Fruit fly (Drosophila melanogaster) whole organism, embryonic: ENCODE data around the gene AnxB9.
A peak's percentile ranks its signal among the peaks of the same experiment; 100 is the strongest.

Experiments used
- Adf1 ChIP-seq: fragments of 200-800 bp; sonication (Bioruptor generic); IDR thresholded peaks from 2 replicates; pipeline ENCODE4 v1.3.6; 2022; ENCODE audit warnings: missing biosample characterization, missing genetic modification characterization
- Atf-2 ChIP-seq: fragments of 200-800 bp; sonication (Bioruptor generic); optimal IDR thresholded peaks from 2 replicates; lab custom pipeline; 2016; ENCODE audit warnings: missing biosample characterization, missing genetic modification characterization
- Blimp-1 ChIP-seq: fragments of 200-800 bp; sonication (Bioruptor generic); optimal IDR thresholded peaks from 3 replicates; lab custom pipeline; 2018; ENCODE audit warnings: missing biosample characterization, missing genetic modification characterization, mild to moderate bottlenecking, moderate library complexity, missing genetic modification reagents
- CG10959 ChIP-seq: fragments of 200-800 bp; sonication (Bioruptor generic); IDR thresholded peaks from 2 replicates; pipeline ENCODE4 v1.3.6; 2022; ENCODE audit warnings: missing biosample characterization, missing genetic modification characterization
- CG11695 ChIP-seq: fragments of 200-800 bp; sonication (Bioruptor generic); IDR thresholded peaks from 3 replicates; pipeline ENCODE4 v1.3.6; 2022; ENCODE audit warnings: missing biosample characterization, missing genetic modification characterization
- CG12299 ChIP-seq: fragments of 200-800 bp; sonication (Bioruptor generic); optimal IDR thresholded peaks from 2 replicates; lab custom pipeline; 2018; ENCODE audit warnings: missing biosample characterization, mild to moderate bottlenecking, missing genetic modification characterization
- CG12391 ChIP-seq: fragments of 200-800 bp; sonication (Bioruptor generic); optimal IDR thresholded peaks from 3 replicates; lab custom pipeline; 2018; ENCODE audit warnings: missing biosample characterization, mild to moderate bottlenecking, missing genetic modification characterization, moderate library complexity
- CG14667 ChIP-seq: fragments of 200-800 bp; sonication (Bioruptor generic); IDR thresholded peaks from 2 replicates; pipeline ENCODE4 v1.3.6; 2022; ENCODE audit warnings: missing biosample characterization, missing genetic modification characterization
- CG14965 ChIP-seq: fragments of 200-800 bp; sonication (Bioruptor generic); optimal IDR thresholded peaks from 2 replicates; lab custom pipeline; 2016; ENCODE audit warnings: missing biosample characterization, missing genetic modification characterization, borderline replicate concordance
- CG15073 ChIP-seq: fragments of 200-800 bp; sonication (Bioruptor generic); optimal IDR thresholded peaks from 2 replicates; lab custom pipeline; 2016; ENCODE audit warnings: missing biosample characterization, missing genetic modification characterization
- CG16779 ChIP-seq: fragments of 200-800 bp; sonication (Bioruptor generic); IDR thresholded peaks from 2 replicates; pipeline ENCODE4 v1.3.6; 2022; ENCODE audit warnings: missing biosample characterization, missing genetic modification characterization
- CG31441 ChIP-seq: fragments of 200-800 bp; sonication (Bioruptor generic); IDR thresholded peaks from 2 replicates; pipeline ENCODE4 v1.3.6; 2022; ENCODE audit warnings: missing biosample characterization, missing genetic modification characterization
- CG32532 ChIP-seq: fragments of 200-800 bp; sonication (Bioruptor generic); IDR thresholded peaks from 2 replicates; pipeline ENCODE4 v1.3.6; 2022; ENCODE audit warnings: missing biosample characterization, missing genetic modification characterization
- CG4282 ChIP-seq: fragments of 200-800 bp; sonication (Bioruptor generic); optimal IDR thresholded peaks from 2 replicates; lab custom pipeline; 2016; ENCODE audit warnings: missing biosample characterization, missing genetic modification characterization
- CG4404 ChIP-seq: fragments of 200-800 bp; sonication (Bioruptor generic); IDR thresholded peaks from 2 replicates; pipeline ENCODE4 v1.3.6; 2022; ENCODE audit warnings: missing biosample characterization, missing genetic modification characterization
- CG4730 ChIP-seq: fragments of 200-800 bp; sonication (Bioruptor generic); IDR thresholded peaks from 2 replicates; pipeline ENCODE4 v1.3.6; 2022; ENCODE audit warnings: missing biosample characterization, missing genetic modification characterization
- CG8765 ChIP-seq: fragments of 200-800 bp; sonication (Bioruptor generic); IDR thresholded peaks from 2 replicates; pipeline ENCODE4 v1.3.6; 2022; ENCODE audit warnings: missing biosample characterization, missing genetic modification characterization
- CG9817 ChIP-seq: fragments of 200-800 bp; sonication (Bioruptor generic); optimal IDR thresholded peaks from 2 replicates; lab custom pipeline; 2018; ENCODE audit warnings: missing biosample characterization, mild to moderate bottlenecking, missing genetic modification characterization, moderate library complexity
- CTCF ChIP-seq: fragments of 200-800 bp; sonication (Bioruptor generic); optimal IDR thresholded peaks from 2 replicates; lab custom pipeline; 2017; ENCODE audit warnings: missing biosample characterization, mild to moderate bottlenecking, missing genetic modification characterization, moderate library complexity
- Dad ChIP-seq: fragments of 200-800 bp; sonication (Bioruptor generic); optimal IDR thresholded peaks from 3 replicates; lab custom pipeline; 2016; ENCODE audit warnings: missing biosample characterization, missing genetic modification characterization
- Drgx ChIP-seq: fragments of 200-800 bp; sonication (Bioruptor generic); IDR thresholded peaks from 2 replicates; pipeline ENCODE4 v1.3.6; 2022; ENCODE audit warnings: missing biosample characterization, missing genetic modification characterization
- Hr51 ChIP-seq, 2 experiments: fragments of 200-800 bp; sonication (Bioruptor generic); optimal IDR thresholded peaks; 2 replicates in 1 of 2; 3 replicates in 1 of 2; lab custom pipeline; 2016 to 2018; ENCODE audit warnings: missing biosample characterization in 2 of 2, missing genetic modification characterization in 2 of 2, mild to moderate bottlenecking in 1 of 2, moderate library complexity in 1 of 2
- Lhr ChIP-seq: fragments of 200-800 bp; sonication (Bioruptor generic); optimal IDR thresholded peaks from 3 replicates; lab custom pipeline; 2017; ENCODE audit warnings: mild to moderate bottlenecking, missing biosample characterization, missing genetic modification reagents, missing genetic modification characterization
- Meics ChIP-seq: fragments of 200-800 bp; sonication (Bioruptor generic); optimal IDR thresholded peaks from 2 replicates; lab custom pipeline; 2017; ENCODE audit warnings: missing biosample characterization, mild to moderate bottlenecking, missing genetic modification characterization
- NC2β ChIP-seq: fragments of 200-800 bp; sonication (Bioruptor generic); optimal IDR thresholded peaks from 2 replicates; lab custom pipeline; 2016; ENCODE audit warnings: missing biosample characterization, missing genetic modification characterization
- Optix ChIP-seq: fragments of 200-800 bp; sonication (Bioruptor generic); IDR thresholded peaks from 3 replicates; pipeline ENCODE4 v1.3.6; 2022; ENCODE audit warnings: missing biosample characterization, missing genetic modification characterization
- Pdp1 ChIP-seq, 2 experiments: fragments of 200-800 bp; sonication (Bioruptor generic); optimal IDR thresholded peaks; 3 replicates each; lab custom pipeline; 2016; ENCODE audit warnings: missing biosample characterization in 2 of 2, missing genetic modification characterization in 2 of 2, mild to moderate bottlenecking in 1 of 2, moderate library complexity in 1 of 2
- Scr ChIP-seq: fragments of 200-800 bp; sonication (Bioruptor generic); IDR thresholded peaks from 2 replicates; pipeline ENCODE4 v1.3.6; 2022; ENCODE audit warnings: missing biosample characterization, missing genetic modification characterization; ENCODE audit not compliant: partially characterized antibody
- Taf1 ChIP-seq: fragments of 200-800 bp; sonication (Bioruptor generic); IDR thresholded peaks from 2 replicates; pipeline ENCODE4 v1.3.6; 2022; ENCODE audit warnings: missing biosample characterization, missing genetic modification characterization
- amos ChIP-seq: fragments of 200-800 bp; sonication (Bioruptor generic); IDR thresholded peaks from 2 replicates; pipeline ENCODE4 v1.3.6; 2022; ENCODE audit warnings: missing biosample characterization, missing genetic modification characterization; ENCODE audit not compliant: partially characterized antibody
- bab2 ChIP-seq: fragments of 200-800 bp; sonication (Bioruptor generic); optimal IDR thresholded peaks from 2 replicates; lab custom pipeline; 2016; ENCODE audit warnings: missing biosample characterization, missing genetic modification characterization
- bowl ChIP-seq: fragments of 200-800 bp; sonication (Bioruptor generic); IDR thresholded peaks from 2 replicates; pipeline ENCODE4 v1.3.6; 2022; ENCODE audit warnings: missing biosample characterization, missing genetic modification characterization
- cas ChIP-seq: fragments of 200-800 bp; sonication (Bioruptor generic); IDR thresholded peaks from 2 replicates; pipeline ENCODE4 v1.3.6; 2022; ENCODE audit warnings: missing biosample characterization, missing genetic modification characterization
- cato ChIP-seq: fragments of 200-800 bp; sonication (Bioruptor generic); optimal IDR thresholded peaks from 2 replicates; lab custom pipeline; 2016; ENCODE audit warnings: missing biosample characterization, missing genetic modification characterization, borderline replicate concordance
- caup ChIP-seq: fragments of 200-800 bp; sonication (Bioruptor generic); optimal IDR thresholded peaks from 3 replicates; lab custom pipeline; 2017; ENCODE audit warnings: missing biosample characterization, mild to moderate bottlenecking, missing genetic modification characterization, moderate library complexity; ENCODE audit not compliant: severe bottlenecking
- chif ChIP-seq, 2 experiments: fragments of 200-800 bp; sonication (Bioruptor generic); optimal IDR thresholded peaks; 3 replicates each; lab custom pipeline; 2016; ENCODE audit warnings: missing biosample characterization in 2 of 2, missing genetic modification characterization in 2 of 2
- chinmo ChIP-seq: fragments of 200-800 bp; sonication (Bioruptor generic); IDR thresholded peaks from 4 replicates; pipeline ENCODE4 v1.3.6; 2022; ENCODE audit warnings: missing biosample characterization, missing genetic modification characterization; ENCODE audit not compliant: partially characterized antibody
- cwo ChIP-seq: fragments of 200-800 bp; sonication (Bioruptor generic); optimal IDR thresholded peaks from 3 replicates; lab custom pipeline; 2017; ENCODE audit warnings: missing biosample characterization, missing genetic modification characterization, mild to moderate bottlenecking, moderate library complexity, missing genetic modification reagents
- da ChIP-seq: fragments of 200-800 bp; sonication (Bioruptor generic); optimal IDR thresholded peaks from 2 replicates; lab custom pipeline; 2016; ENCODE audit warnings: missing biosample characterization, missing genetic modification characterization
- en ChIP-seq: fragments of 200-800 bp; sonication (Bioruptor generic); optimal IDR thresholded peaks from 2 replicates; lab custom pipeline; 2016; ENCODE audit warnings: missing biosample characterization, missing genetic modification characterization
- gce ChIP-seq: fragments of 200-800 bp; sonication (Bioruptor generic); IDR thresholded peaks from 3 replicates; pipeline ENCODE4 v1.3.6; 2022; ENCODE audit warnings: missing biosample characterization, missing genetic modification characterization
- mam ChIP-seq: fragments of 200-800 bp; sonication (Bioruptor generic); optimal IDR thresholded peaks from 3 replicates; lab custom pipeline; 2016; ENCODE audit warnings: missing biosample characterization, missing genetic modification characterization
- prd ChIP-seq, 3 experiments: fragments of >200 bp in 2 of 3; fragments of 200-800 bp in 1 of 3; sonication (Bioruptor generic) in 1 of 3; optimal IDR thresholded peaks in 2 of 3; IDR thresholded peaks in 1 of 3; 2 replicates in 2 of 3; 3 replicates in 1 of 3; pipeline versions ENCODE4 v1.3.6 to Lab custom; 2017 to 2022; ENCODE audit warnings: missing biosample characterization in 1 of 3, missing genetic modification characterization in 1 of 3
- pum ChIP-seq: fragments of 200-800 bp; sonication (Bioruptor generic); optimal IDR thresholded peaks from 2 replicates; lab custom pipeline; 2016; ENCODE audit warnings: missing biosample characterization, missing genetic modification characterization
- row ChIP-seq: fragments of 200-800 bp; sonication (Bioruptor generic); IDR thresholded peaks from 3 replicates; pipeline ENCODE4 v1.3.6; 2022; ENCODE audit warnings: missing biosample characterization, missing genetic modification characterization
- sens ChIP-seq: fragments of 200-800 bp; sonication (Bioruptor generic); peaks from one replicate; lab custom pipeline; 2016; ENCODE audit warnings: missing biosample characterization, missing genetic modification characterization
- slbo ChIP-seq: fragments of 200-800 bp; sonication (Bioruptor generic); IDR thresholded peaks from 2 replicates; pipeline ENCODE4 v1.3.6; 2022; ENCODE audit warnings: missing biosample characterization, missing genetic modification characterization
- sqz ChIP-seq: fragments of 200-800 bp; sonication (Bioruptor generic); optimal IDR thresholded peaks from 3 replicates; lab custom pipeline; 2018; ENCODE audit warnings: missing biosample characterization, mild to moderate bottlenecking, missing genetic modification characterization
- sr ChIP-seq: fragments of 200-800 bp; sonication (Bioruptor generic); IDR thresholded peaks from 3 replicates; pipeline ENCODE4 v1.3.6; 2022; ENCODE audit warnings: missing biosample characterization, missing genetic modification characterization
- sug ChIP-seq: fragments of 200-800 bp; optimal IDR thresholded peaks from 2 replicates; lab custom pipeline; 2019; ENCODE audit warnings: missing biosample characterization, mild to moderate bottlenecking, missing genetic modification characterization, moderate library complexity
- trem ChIP-seq: fragments of 200-800 bp; optimal IDR thresholded peaks from 3 replicates; lab custom pipeline; 2019; ENCODE audit warnings: missing biosample characterization, mild to moderate bottlenecking, missing genetic modification characterization, moderate library complexity

AnxB9 gene

dm6 chr3R:21097631-21098117 is 32.6 kb downstream of the AnxB9 start, which contains the start of gene RhoGAP93B (continued):
- TF ChIP-seq slbo (GFP tag; lab: Robert Waterston, UW), result peak; percentile 93
- 0 out of 3 replicates have a peak, but pooled peaks have one; percentile 48 for TF ChIP-seq gce
- TF ChIP-seq Optix, result peak; percentile 95
- peak; percentile 55 for TF ChIP-seq en
- no peak for TF ChIP-seq CG15073
- peak; percentile 83 for TF ChIP-seq CG12299
- TF ChIP-seq CG14667 (GFP tag; lab: Robert Waterston, UW), result peak; percentile 91
- TF ChIP-seq bowl (GFP tag; lab: Robert Waterston, UW), result peak; percentile 88
- peak; percentile 73 to 76 for TF ChIP-seq chif (GFP tag; optimal IDR thresholded peaks at IDR 0.05; lab: Kevin White, UChicago)
- peak; percentile 85 for TF ChIP-seq caup
- TF ChIP-seq da (GFP tag; lab: Kevin White, UChicago), result peak; percentile 74
- TF ChIP-seq amos (GFP tag; lab: Robert Waterston, UW), result peak; percentile 100
- peak; percentile 91 for TF ChIP-seq mam (GFP tag; lab: Kevin White, UChicago)
- peak; percentile 74 for TF ChIP-seq Meics (GFP tag; lab: Kevin White, UChicago)
- peak; percentile 94 for TF ChIP-seq CG4404 (GFP tag; lab: Robert Waterston, UW)
- peak; percentile 73 for TF ChIP-seq CG4282 (GFP tag; lab: Kevin White, UChicago)
- TF ChIP-seq row (GFP tag; lab: Robert Waterston, UW), result peak; percentile 96
- TF ChIP-seq sr (GFP tag; lab: Robert Waterston, UW), result no peak
- peak; percentile 98 for TF ChIP-seq sens (GFP tag; lab: Kevin White, UChicago)
- TF ChIP-seq CG9817 (tag; lab: Kevin White, UChicago), result peak; percentile 77
- peak; percentile 100 for TF ChIP-seq chinmo (GFP tag; lab: Robert Waterston, UW)
- TF ChIP-seq Hr51 (GFP tag; optimal IDR thresholded peaks at IDR 0.05; lab: Kevin White, UChicago), result peak; percentile 75 to 89
- TF ChIP-seq CG31441 (GFP tag; lab: Robert Waterston, UW), result peak; percentile 77
- peak; percentile 92 for TF ChIP-seq Dad (GFP tag; lab: Kevin White, UChicago)
- TF ChIP-seq NC2β (GFP tag; lab: Kevin White, UChicago), result peak; percentile 83
- peak; percentile 71 for TF ChIP-seq cwo (GFP tag; lab: Kevin White, UChicago)
- TF ChIP-seq Drgx, result peak; percentile 82
- TF ChIP-seq Taf1 (GFP tag; lab: Robert Waterston, UW), result peak; percentile 80
- peak; percentile 85 for TF ChIP-seq cas (GFP tag; lab: Robert Waterston, UW)
- TF ChIP-seq Lhr (GFP tag; lab: Kevin White, UChicago), result peak; percentile 94
- peak; percentile 69 to 84 for TF ChIP-seq Pdp1 (GFP tag; optimal IDR thresholded peaks at IDR 0.05; lab: Kevin White, UChicago)
- TF ChIP-seq Adf1, result peak; percentile 73
- peak; percentile 44 for TF ChIP-seq CTCF (GFP tag; lab: Kevin White, UChicago)
- peak; percentile 94 for TF ChIP-seq bab2 (GFP tag; lab: Kevin White, UChicago)
- peak; percentile 89 for TF ChIP-seq trem (tag; lab: Kevin White, UChicago)
- peak; percentile 100 for TF ChIP-seq Scr (GFP tag; lab: Robert Waterston, UW)
- peak; percentile 93 for TF ChIP-seq CG12391 (tag; lab: Kevin White, UChicago)
- TF ChIP-seq cato (GFP tag; lab: Kevin White, UChicago), result peak; percentile 63
- TF ChIP-seq prd (optimal IDR thresholded peaks at IDR 0.05; lab: Kevin White, UChicago), result no peak
- peak; percentile 96 for TF ChIP-seq prd (GFP tag; IDR thresholded peaks at IDR 0.05; lab: Robert Waterston, UW)
- peak; percentile 72 for TF ChIP-seq Atf-2 (GFP tag; lab: Kevin White, UChicago)
- peak; percentile 83 for TF ChIP-seq Blimp-1 (GFP tag; lab: Kevin White, UChicago)
- peak; percentile 81 for TF ChIP-seq CG4730 (GFP tag; lab: Robert Waterston, UW)
- TF ChIP-seq sug (tag; lab: Kevin White, UChicago), result peak; percentile 86
- TF ChIP-seq pum, result peak; percentile 84
- TF ChIP-seq CG16779 (GFP tag; lab: Robert Waterston, UW), result peak; percentile 74
- TF ChIP-seq CG14965 (GFP tag; lab: Kevin White, UChicago), result peak; percentile 7
- TF ChIP-seq CG8765 (GFP tag; lab: Robert Waterston, UW), result peak; percentile 94
- peak; percentile 83 for TF ChIP-seq CG11695 (GFP tag; lab: Robert Waterston, UW)
- peak; percentile 92 for TF ChIP-seq CG10959 (GFP tag; lab: Robert Waterston, UW)
- TF ChIP-seq CG32532 (GFP tag; lab: Robert Waterston, UW), result peak; percentile 94
- TF ChIP-seq sqz (GFP tag; lab: Kevin White, UChicago), result no peak
